Worm (Caenorhabditis elegans): Measurements from ENCODE around the gene C54F6.3.

C54F6.3 gene

DNA sequence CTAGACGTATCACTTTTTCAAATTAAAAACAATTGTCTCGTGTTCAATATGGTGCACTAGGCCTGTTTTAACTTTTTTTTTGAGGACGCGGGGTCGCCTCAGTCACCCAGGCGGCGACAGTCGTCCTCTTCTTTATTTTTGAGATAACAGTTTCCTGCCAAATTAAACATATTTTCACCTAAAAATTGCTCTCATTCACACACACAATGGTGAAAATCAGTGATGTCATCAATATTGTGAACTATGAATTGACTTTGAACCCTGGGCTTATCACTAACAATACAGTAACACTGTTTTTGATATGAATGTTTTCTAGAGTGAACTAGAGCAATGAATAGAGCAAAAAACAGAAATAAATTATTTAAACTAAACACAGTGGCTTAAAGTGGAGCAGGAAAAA, 11.7 kb upstream of the C54F6.3 start:
- TF ChIP-seq dao-5 (tag; optimal IDR thresholded peaks at IDR 0.05), result no peak
- TF ChIP-seq him-1 (tag; optimal IDR thresholded peaks at IDR 0.05), result no peak
- TF ChIP-seq W03F9.2 (tag; optimal IDR thresholded peaks at IDR 0.05), result no peak

DNA sequence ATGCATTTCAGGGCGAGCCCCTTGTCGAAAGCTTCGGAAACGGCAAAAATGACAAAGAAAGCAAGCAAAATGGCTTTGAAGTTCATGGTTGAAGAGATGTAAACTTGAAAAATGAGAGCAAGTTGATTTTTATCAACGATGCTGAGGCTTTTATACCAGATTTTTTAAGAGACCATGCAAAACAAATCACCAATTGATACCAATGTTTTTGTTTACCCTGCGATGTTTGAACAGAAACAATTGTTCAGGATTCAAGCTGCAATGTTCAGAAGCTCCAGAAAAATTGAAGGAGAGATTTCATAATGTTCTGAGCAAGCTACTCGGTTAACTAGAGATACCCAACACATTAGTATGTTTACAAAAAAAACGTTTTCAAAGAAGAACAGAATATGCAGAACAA, 10.8 kb upstream of the C54F6.3 start, which contains the start of gene C54F6.15:
Gene C54F6.15 (minus strand): TSS at position 101 of the 400 bp plus-strand sequence.
- no peak for TF ChIP-seq him-1 (tag; optimal IDR thresholded peaks at IDR 0.05)
- TF ChIP-seq W03F9.2 (tag; optimal IDR thresholded peaks at IDR 0.05), result no peak
- no peak for TF ChIP-seq dao-5 (tag; optimal IDR thresholded peaks at IDR 0.05)

DNA sequence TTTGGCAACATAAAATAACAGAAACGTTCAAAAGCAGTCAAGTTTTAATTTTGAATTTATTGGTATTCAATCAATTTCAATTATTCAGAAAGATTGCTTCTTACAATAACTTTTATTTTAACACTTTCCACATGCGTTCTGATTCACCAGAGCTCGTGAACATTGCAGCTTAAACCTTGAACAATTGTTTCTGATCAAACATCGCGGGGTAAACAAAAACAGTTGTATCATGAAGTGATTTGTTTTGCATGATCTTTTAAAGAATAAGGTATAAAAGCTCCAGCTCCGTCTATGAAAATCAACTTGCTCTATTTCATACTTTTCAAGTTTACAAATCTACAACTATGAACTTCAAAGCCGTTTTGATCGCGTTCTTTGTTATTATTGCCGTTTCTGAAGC, 9.7 kb upstream of the C54F6.3 start, which contains the start of gene C54F6.6:
Gene C54F6.6 (plus strand): TSS at position 301 of the 400 bp plus-strand sequence.
- TF ChIP-seq him-1 (tag; optimal IDR thresholded peaks at IDR 0.05) (no peak), dao-5 (tag; optimal IDR thresholded peaks at IDR 0.05) (no peak), W03F9.2 (tag; optimal IDR thresholded peaks at IDR 0.05) (no peak)

DNA sequence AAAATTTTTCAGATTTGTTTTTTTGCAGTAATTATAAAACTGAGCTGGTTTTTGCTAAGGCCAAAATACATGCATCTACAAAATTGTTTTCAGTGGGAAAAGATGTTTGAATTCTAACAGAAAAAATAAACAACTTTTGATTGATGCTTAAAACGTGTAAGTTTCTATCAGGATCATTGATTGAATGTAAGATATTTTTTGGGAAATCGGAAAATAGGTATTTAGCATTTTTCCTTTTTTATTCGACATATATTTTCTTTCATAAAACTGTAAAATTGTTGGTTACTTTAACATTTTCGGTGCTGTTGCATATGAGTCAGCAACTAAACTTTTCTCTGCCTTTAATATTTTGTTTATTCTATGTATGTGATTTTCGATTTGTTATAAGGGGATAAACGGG, 8.6 kb upstream of the C54F6.3 start, which contains the start of gene C54F6.20:
Gene C54F6.20 (plus strand): TSS at position 301 of the 400 bp plus-strand sequence.
- no peak for TF ChIP-seq W03F9.2 (tag; optimal IDR thresholded peaks at IDR 0.05)
- TF ChIP-seq dao-5 (tag; optimal IDR thresholded peaks at IDR 0.05), result no peak
- TF ChIP-seq him-1 (tag; optimal IDR thresholded peaks at IDR 0.05), result no peak

DNA sequence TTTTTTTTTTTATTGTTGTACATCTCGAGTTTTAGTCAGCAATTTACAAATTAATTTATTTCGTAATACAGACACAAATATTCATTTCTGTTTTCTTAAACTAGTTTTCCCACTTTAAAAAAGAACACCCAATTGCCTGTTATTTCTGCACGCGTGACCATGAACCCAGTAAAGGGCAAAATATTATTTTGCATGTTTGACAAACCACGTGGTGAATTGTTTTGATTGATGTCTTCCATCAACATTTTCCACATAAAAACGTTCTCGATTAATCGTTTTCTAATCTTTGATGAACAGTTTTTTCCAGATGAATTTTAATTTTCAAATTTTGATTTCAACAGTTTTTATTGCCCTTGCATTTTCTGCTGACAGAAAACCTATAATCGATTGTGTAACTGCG, 7.4 kb upstream of the C54F6.3 start, which contains the start of gene C54F6.18:
Gene C54F6.18 (plus strand): TSS at position 301 of the 400 bp plus-strand sequence.
- no peak for TF ChIP-seq dao-5 (tag; optimal IDR thresholded peaks at IDR 0.05)
- TF ChIP-seq him-1 (tag; optimal IDR thresholded peaks at IDR 0.05), result no peak
- no peak for TF ChIP-seq W03F9.2 (tag; optimal IDR thresholded peaks at IDR 0.05)

DNA sequence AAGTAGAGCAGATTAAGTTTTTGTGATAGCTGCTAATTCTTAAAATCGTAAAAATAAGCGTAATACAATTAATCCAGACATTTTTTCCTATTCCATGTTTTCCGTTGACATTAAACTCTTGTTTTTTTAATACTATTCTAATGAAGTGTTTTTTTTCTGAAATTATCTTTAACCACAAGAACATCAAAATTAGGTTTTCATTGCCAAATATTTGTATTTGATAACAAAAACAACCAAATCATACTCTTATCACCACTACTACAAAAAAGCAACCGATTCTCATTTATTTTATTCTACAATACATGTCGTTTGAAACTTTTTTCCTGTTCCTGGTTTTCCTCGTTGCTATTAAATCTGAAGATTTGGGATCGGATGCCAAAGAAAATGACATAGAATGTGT, 5.9 kb upstream of the C54F6.3 start, which contains the start of gene C54F6.17:
Gene C54F6.17 (plus strand): TSS at position 301 of the 400 bp plus-strand sequence.
- TF ChIP-seq dao-5 (tag; optimal IDR thresholded peaks at IDR 0.05), result no peak
- no peak for TF ChIP-seq him-1 (tag; optimal IDR thresholded peaks at IDR 0.05)
- TF ChIP-seq W03F9.2 (tag; optimal IDR thresholded peaks at IDR 0.05), result no peak

DNA sequence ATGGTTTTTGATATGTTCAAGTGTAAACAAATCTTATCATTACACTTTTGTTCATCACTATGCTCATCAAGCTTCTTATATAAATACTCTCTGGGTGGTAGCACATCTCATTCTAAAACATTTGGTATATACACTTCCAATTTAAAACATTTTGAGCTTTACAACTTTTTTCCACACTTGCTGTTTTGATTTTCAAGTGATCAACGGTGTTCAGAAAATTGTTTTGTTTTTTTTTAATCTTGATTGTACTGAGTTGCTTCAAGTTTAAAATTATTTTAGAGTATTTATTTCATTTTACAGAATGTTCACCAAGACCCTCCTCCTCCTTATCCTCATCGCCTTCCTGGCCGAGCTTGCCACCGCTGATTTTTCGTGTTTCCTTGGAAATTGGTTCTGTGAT, 4.2 kb upstream of the C54F6.3 start, which contains the start of gene C54F6.5:
Gene C54F6.5 (plus strand): TSS at position 301 of the 400 bp plus-strand sequence.
- no peak for TF ChIP-seq W03F9.2 (tag; optimal IDR thresholded peaks at IDR 0.05)

DNA sequence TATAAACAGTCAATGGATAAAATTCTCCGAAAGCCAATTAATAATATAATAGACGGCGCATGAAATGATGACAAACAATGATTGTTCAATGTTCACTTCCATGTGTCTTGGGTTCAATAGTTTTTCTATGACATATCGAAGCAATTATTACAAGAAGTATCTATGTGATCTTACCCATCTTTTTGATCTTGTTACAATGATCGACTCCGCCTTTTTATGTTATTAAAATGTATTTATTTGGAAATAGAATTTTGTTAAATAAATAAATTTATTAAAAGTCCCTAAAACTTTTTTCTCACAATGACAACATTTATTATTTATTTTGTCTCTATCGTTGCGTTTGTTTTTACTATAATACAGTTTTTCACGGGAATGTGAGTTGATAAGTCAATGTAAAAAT, 3.2 kb upstream of the C54F6.3 start, which contains the start of gene swt-2:
Gene swt-2 (plus strand): TSS at position 301 of the 400 bp plus-strand sequence.
- TF ChIP-seq W03F9.2 (tag; optimal IDR thresholded peaks at IDR 0.05) (no peak), him-1 (tag; optimal IDR thresholded peaks at IDR 0.05) (no peak), dao-5 (tag; optimal IDR thresholded peaks at IDR 0.05) (no peak)

DNA sequence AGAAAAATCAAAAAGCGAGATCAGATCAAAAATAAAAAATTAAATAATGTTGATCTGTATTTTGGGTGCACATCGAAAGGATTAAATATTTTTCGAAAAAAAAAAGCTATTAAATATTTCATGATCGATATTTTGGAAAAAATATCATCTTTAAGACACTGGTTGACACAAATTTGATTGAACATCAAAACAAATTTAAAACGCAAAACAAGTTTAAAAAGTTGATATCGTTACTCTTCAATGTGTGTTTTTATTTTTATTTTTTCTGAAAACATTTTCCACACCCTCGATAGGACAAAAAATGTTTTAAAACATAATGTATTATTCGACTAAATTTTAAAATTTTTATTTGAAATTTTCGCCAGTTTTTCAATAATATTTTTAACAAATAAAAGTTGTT, 5.0 kb downstream of the C54F6.3 start, which contains the start of gene C54F6.12:
Gene C54F6.12 (minus strand): TSS at position 101 of the 400 bp plus-strand sequence.
- no peak for TF ChIP-seq him-1 (tag; optimal IDR thresholded peaks at IDR 0.05)
- no peak for TF ChIP-seq dao-5 (tag; optimal IDR thresholded peaks at IDR 0.05)
- no peak for TF ChIP-seq W03F9.2 (tag; optimal IDR thresholded peaks at IDR 0.05)

DNA sequence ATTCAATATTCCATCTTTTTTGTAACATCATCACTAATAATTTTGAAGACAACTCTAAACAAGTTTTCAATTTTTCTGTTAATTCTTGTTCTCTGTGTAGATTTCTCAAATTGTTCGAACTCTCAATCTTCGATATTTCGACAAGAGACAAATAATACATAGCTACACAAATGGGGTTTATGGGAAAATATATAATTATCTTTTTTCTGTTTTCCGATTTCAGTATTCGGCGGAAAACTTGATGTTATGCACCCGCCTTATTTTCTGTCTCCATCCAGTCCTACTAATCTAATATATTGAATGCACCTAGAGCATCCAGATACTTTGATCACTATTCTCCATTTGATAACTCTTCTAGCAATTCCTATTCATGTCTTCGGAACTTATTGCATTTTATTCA, 6.0 kb downstream of the C54F6.3 start, which contains the start of gene srh-268:
Gene srh-268 (plus strand): TSS at position 301 of the 400 bp plus-strand sequence.
- TF ChIP-seq him-1 (tag; optimal IDR thresholded peaks at IDR 0.05), result no peak
- TF ChIP-seq W03F9.2 (tag; optimal IDR thresholded peaks at IDR 0.05), result no peak
- TF ChIP-seq dao-5 (tag; optimal IDR thresholded peaks at IDR 0.05), result no peak

DNA sequence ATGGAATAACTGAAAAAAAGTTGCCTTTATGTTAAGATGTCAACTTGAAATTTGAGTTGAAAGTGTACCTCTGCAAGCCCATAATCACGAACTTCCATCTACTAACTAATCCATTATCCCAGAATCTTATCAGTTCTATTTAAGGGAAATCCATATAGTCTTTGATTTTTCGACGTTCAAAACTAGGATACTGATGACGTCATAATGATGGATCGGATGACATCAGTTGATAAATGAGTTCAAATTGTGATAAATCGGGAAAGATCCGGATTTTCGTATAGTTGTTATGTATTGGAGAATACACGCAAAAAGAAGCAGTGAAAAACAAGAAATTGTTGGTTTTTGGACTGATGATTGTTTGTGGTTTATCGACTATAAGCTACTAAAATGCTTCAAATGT, 10.7 kb downstream of the C54F6.3 start:
- no peak for TF ChIP-seq W03F9.2 (tag; optimal IDR thresholded peaks at IDR 0.05)
- TF ChIP-seq dao-5 (tag; optimal IDR thresholded peaks at IDR 0.05), result no peak
- TF ChIP-seq him-1 (tag; optimal IDR thresholded peaks at IDR 0.05), result no peak

DNA sequence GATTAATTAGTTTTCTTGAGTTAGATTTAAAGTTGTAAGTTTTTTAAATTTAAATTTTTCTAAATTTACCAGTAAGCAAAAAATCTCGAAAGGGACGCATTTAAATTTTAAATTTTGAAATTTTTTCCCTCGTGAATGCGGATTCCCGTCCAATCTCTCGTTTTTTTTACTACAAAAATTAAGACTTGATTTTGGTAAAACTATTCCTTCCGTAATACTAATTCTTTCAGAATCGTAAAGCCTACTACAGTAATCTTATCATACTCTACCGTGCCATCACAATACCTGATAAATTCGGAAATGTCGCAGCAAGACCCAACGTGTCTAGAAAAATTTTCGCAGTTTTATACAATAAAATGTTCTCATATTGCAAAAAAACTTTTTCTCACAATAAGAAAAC, 12.1 kb downstream of the C54F6.3 start, which contains the start of the genes C54F6.19 and nhx-3:
Gene C54F6.19 (plus strand): TSS at position 301 of the 400 bp plus-strand sequence.
Gene nhx-3 (minus strand): TSS at position 337 of the 400 bp plus-strand sequence.
- TF ChIP-seq dao-5 (tag; optimal IDR thresholded peaks at IDR 0.05) (no peak), him-1 (tag; optimal IDR thresholded peaks at IDR 0.05) (no peak), W03F9.2 (tag; optimal IDR thresholded peaks at IDR 0.05) (no peak)

DNA sequence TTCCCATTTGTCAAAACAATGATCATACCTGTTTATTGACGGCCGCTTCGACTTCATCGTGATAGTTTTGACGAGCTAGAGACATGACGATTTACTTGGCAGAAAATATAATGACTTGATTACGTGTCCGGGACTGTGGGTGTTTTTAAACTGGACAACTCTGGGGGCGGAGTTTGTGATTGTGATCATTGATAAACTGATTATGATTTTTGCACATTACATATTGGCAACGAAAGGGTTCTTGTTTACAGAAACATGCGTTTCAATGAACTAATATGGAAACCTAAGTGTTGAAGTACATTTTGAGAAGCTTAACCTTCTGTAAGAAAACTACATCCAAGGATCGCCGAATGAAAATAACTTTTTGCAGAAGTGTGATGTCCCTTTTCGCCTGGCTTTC, 14.4 kb downstream of the C54F6.3 start, which contains the start of gene ftn-1:
Gene ftn-1 (minus strand): TSS at position 101 of the 400 bp plus-strand sequence.
- TF ChIP-seq W03F9.2 (tag; optimal IDR thresholded peaks at IDR 0.05) (no peak), him-1 (tag; optimal IDR thresholded peaks at IDR 0.05) (no peak), dao-5 (tag; optimal IDR thresholded peaks at IDR 0.05) (no peak)

DNA sequence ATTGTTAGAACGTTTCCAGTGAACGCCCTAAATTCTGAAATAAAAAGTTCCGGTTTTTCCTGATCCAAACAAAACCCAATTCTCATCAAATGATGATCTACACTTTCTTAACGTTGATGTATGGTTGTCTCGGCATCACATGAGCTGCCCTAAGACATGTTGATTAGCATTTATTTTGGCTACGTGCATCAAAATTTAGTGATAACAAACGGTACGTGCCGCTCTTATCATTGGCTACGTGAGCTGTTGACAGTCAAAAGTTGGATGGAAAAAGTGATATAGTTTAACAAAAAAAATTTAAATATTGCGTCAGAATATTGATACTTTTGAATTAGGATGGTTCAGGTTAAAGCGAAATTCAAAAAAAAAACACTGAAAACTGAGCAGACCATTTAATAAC, 15.0 kb downstream of the C54F6.3 start:
- TF ChIP-seq W03F9.2 (tag; optimal IDR thresholded peaks at IDR 0.05) (no peak), dao-5 (tag; optimal IDR thresholded peaks at IDR 0.05) (no peak), him-1 (tag; optimal IDR thresholded peaks at IDR 0.05) (no peak)

DNA sequence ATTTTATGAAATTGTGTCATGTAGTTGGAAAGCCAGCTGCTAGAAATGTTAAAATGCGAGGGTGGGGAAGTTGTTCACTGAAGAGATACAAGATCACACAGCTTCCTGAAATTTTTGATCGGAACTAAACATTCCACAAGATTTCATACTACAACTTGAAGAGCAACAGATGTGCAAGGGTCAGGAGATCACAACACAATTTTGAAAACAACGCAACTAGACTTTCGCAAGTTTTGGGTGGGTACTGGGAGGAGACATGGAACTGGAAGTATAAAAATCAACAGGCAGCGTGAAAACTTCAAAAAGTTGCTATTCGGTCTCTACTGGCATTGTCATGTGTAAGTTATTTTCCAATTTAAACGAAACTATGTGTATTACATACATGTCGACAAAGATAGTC, 18.8 kb downstream of the C54F6.3 start, which contains the start of gene F19F10.3:
Gene F19F10.3 (plus strand): TSS at position 301 of the 400 bp plus-strand sequence.
- TF ChIP-seq him-1 (tag; optimal IDR thresholded peaks at IDR 0.05) (no peak), W03F9.2 (tag; optimal IDR thresholded peaks at IDR 0.05) (no peak), dao-5 (tag; optimal IDR thresholded peaks at IDR 0.05) (no peak)
